Fruit fly (Drosophila melanogaster): ENCODE measurements around the gene CG3448.
A peak's percentile ranks its signal among the peaks of the same experiment; 100 is the strongest.

DNA sequence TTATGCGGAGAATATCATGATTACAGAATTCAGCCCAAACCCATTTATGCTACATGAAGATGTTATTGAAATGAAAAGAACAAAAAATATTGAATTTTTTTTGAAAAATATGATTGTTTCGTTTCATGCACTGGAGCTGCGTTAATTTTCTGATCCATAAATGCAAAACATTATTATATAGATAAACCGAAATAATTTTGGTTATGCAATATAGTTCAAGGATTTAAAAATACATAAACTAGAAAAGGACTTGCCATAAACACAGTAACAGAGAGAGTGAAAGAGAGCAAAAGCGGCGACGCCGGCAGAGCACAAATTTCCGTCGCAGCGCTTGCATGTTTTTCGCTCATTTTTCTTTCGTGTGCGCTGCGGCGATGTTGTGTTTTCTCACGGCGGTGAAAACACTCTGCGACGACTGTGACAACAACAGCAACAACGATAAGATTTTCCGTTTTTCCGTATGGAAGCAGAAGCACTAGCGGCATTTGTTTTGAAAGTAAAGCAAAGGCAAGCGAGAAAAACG is 10.9 kb upstream of the CG3448 start:
- TF ChIP-seq Myc (optimal IDR thresholded peaks at IDR 0.05) (no peak), h (GFP tag; optimal IDR thresholded peaks at IDR 0.05) (peak; percentile 89), CG32264 (GFP tag; optimal IDR thresholded peaks at IDR 0.05) (peak; percentile 50), lola (GFP tag; optimal IDR thresholded peaks at IDR 0.05) (no peak), Sp1 (GFP tag; optimal IDR thresholded peaks at IDR 0.05) (peak; percentile 94), sage (GFP tag; optimal IDR thresholded peaks at IDR 0.05) (peak; percentile 82), Dfd (GFP tag; optimal IDR thresholded peaks at IDR 0.05) (no peak), foxo (GFP tag; optimal IDR thresholded peaks at IDR 0.05) (peak; percentile 0 to 86), Abd-B (GFP tag; optimal IDR thresholded peaks at IDR 0.05) (no peak), woc (GFP tag; optimal IDR thresholded peaks at IDR 0.05) (peak; percentile 89), psq (GFP tag; optimal IDR thresholded peaks at IDR 0.05) (peak; percentile 61), Hnf4 (GFP tag; optimal IDR thresholded peaks at IDR 0.05) (peak; percentile 62)

All from whole organism, wandering third instar larva.